Worm (Caenorhabditis elegans) whole organism, late embryonic: ENCODE data around the gene F14H3.12.

Source experiments
- C08G9.2 ChIP-seq: sonication (generic microtip); optimal IDR thresholded peaks from 2 replicates; lab custom pipeline; 2016; ENCODE audit warnings: mild to moderate bottlenecking, missing genetic modification characterization, moderate library complexity, missing compliant biosample characterization
- F13H6.1 ChIP-seq: sonication (generic microtip); optimal IDR thresholded peaks from 2 replicates; lab custom pipeline; 2016; ENCODE audit warnings: missing genetic modification characterization, missing compliant biosample characterization
- T23F11.4 ChIP-seq: fragments of 200-800 bp; sonication (Bioruptor generic); optimal IDR thresholded peaks from 2 replicates; lab custom pipeline; 2018; ENCODE audit warnings: mild to moderate bottlenecking, missing genetic modification characterization, missing compliant biosample characterization
- Y22D7AL.16 ChIP-seq: sonication (generic microtip); optimal IDR thresholded peaks from 2 replicates; lab custom pipeline; 2016; ENCODE audit warnings: missing genetic modification characterization, missing compliant biosample characterization
- ama-1 ChIP-seq: fragments of 150-350 bp; optimal IDR thresholded peaks from 2 replicates; lab custom pipeline; 2014
- ceh-14 ChIP-seq: sonication (generic microtip); optimal IDR thresholded peaks from 2 replicates; lab custom pipeline; 2016; ENCODE audit warnings: missing genotype, missing genetic modification characterization, missing compliant biosample characterization
- ceh-18 ChIP-seq: sonication (generic microtip); optimal IDR thresholded peaks from 2 replicates; lab custom pipeline; 2016; ENCODE audit warnings: missing genetic modification characterization, missing compliant biosample characterization
- ceh-2 ChIP-seq: sonication (generic microtip); optimal IDR thresholded peaks from 2 replicates; lab custom pipeline; 2016; ENCODE audit warnings: missing genotype, missing genetic modification characterization, missing compliant biosample characterization
- ceh-22 ChIP-seq: sonication (generic microtip); optimal IDR thresholded peaks from 2 replicates; lab custom pipeline; 2017; ENCODE audit warnings: missing biosample characterization, missing genetic modification characterization
- ceh-24 ChIP-seq: sonication (generic microtip); optimal IDR thresholded peaks from 2 replicates; lab custom pipeline; 2016; ENCODE audit warnings: mild to moderate bottlenecking, missing genetic modification characterization, missing compliant biosample characterization
- ceh-48 ChIP-seq: sonication (generic microtip); optimal IDR thresholded peaks from 2 replicates; lab custom pipeline; 2016; ENCODE audit warnings: missing genetic modification characterization, inconsistent platforms, missing compliant biosample characterization
- ceh-6 ChIP-seq: fragments of 200-800 bp; sonication (Bioruptor generic); optimal IDR thresholded peaks from 2 replicates; lab custom pipeline; 2018; ENCODE audit warnings: mild to moderate bottlenecking, missing genetic modification characterization, missing compliant biosample characterization
- elt-2 ChIP-seq: sonication (generic microtip); optimal IDR thresholded peaks from 2 replicates; lab custom pipeline; 2016; ENCODE audit warnings: missing genetic modification reagents, missing genetic modification characterization, missing compliant biosample characterization
- fkh-10 ChIP-seq: fragments of 150-350 bp; optimal IDR thresholded peaks from 2 replicates; lab custom pipeline; 2014; ENCODE audit warnings: missing biosample characterization, missing genetic modification reagents, missing genetic modification characterization
- hlh-13 ChIP-seq: fragments of 200-800 bp; sonication (Bioruptor generic); optimal IDR thresholded peaks from 2 replicates; lab custom pipeline; 2018; ENCODE audit warnings: mild to moderate bottlenecking, missing genetic modification characterization, missing compliant biosample characterization
- hlh-30 ChIP-seq: sonication (generic microtip); optimal IDR thresholded peaks from 2 replicates; lab custom pipeline; 2017; ENCODE audit warnings: antibody characterized with exemption, missing genetic modification characterization, missing compliant biosample characterization; ENCODE audit not compliant: insufficient read depth
- hlh-6 ChIP-seq: sonication (generic microtip); optimal IDR thresholded peaks from 2 replicates; lab custom pipeline; 2016; ENCODE audit warnings: missing genotype, missing genetic modification characterization, missing compliant biosample characterization
- hlh-8 ChIP-seq: sonication (generic microtip); optimal IDR thresholded peaks from 2 replicates; lab custom pipeline; 2016; ENCODE audit warnings: missing genotype, missing genetic modification characterization, missing compliant biosample characterization
- madf-2 ChIP-seq: sonication (generic microtip); optimal IDR thresholded peaks from 2 replicates; lab custom pipeline; 2017; ENCODE audit warnings: missing genetic modification characterization, missing compliant biosample characterization
- mec-3 ChIP-seq: sonication (generic microtip); optimal IDR thresholded peaks from 2 replicates; lab custom pipeline; 2016; ENCODE audit warnings: borderline replicate concordance, missing genetic modification characterization, missing compliant biosample characterization
- nfya-1 ChIP-seq: sonication (generic microtip); optimal IDR thresholded peaks from 2 replicates; lab custom pipeline; 2017; ENCODE audit warnings: missing genetic modification characterization, mild to moderate bottlenecking, missing compliant biosample characterization, antibody characterized with exemption, moderate library complexity
- pat-9 ChIP-seq: fragments of 200-800 bp; sonication (Bioruptor generic); optimal IDR thresholded peaks from 2 replicates; lab custom pipeline; 2018; ENCODE audit warnings: mild to moderate bottlenecking, missing genetic modification characterization, moderate library complexity, missing compliant biosample characterization
- ref-2 ChIP-seq: sonication (generic microtip); optimal IDR thresholded peaks from 2 replicates; lab custom pipeline; 2016; ENCODE audit warnings: missing genetic modification characterization, missing compliant biosample characterization
- sox-2 ChIP-seq: fragments of 200-800 bp; sonication (Bioruptor generic); IDR thresholded peaks from 2 replicates; pipeline ENCODE4 v1.3.6; 2022; ENCODE audit warnings: missing genetic modification reagents, missing genetic modification characterization, missing compliant biosample characterization
- syd-9 ChIP-seq: sonication (generic microtip); optimal IDR thresholded peaks from 2 replicates; lab custom pipeline; 2016; ENCODE audit warnings: mild to moderate bottlenecking, missing genetic modification characterization, moderate library complexity, missing compliant biosample characterization
- unc-42 ChIP-seq: sonication (generic microtip); optimal IDR thresholded peaks from 2 replicates; lab custom pipeline; 2016; ENCODE audit warnings: missing genotype, missing genetic modification characterization, missing compliant biosample characterization
- unc-86 ChIP-seq: sonication (generic microtip); optimal IDR thresholded peaks from 2 replicates; lab custom pipeline; 2016; ENCODE audit warnings: missing genetic modification characterization, missing compliant biosample characterization

F14H3.12 gene

ce11 chrV:16080678-16081077 lies 5.6 kb upstream of the F14H3.12 start:
- TF ChIP-seq ceh-6 (no peak), syd-9 (no peak), T23F11.4 (GFP tag; lab: Kevin White, UChicago) (no peak)

DNA sequence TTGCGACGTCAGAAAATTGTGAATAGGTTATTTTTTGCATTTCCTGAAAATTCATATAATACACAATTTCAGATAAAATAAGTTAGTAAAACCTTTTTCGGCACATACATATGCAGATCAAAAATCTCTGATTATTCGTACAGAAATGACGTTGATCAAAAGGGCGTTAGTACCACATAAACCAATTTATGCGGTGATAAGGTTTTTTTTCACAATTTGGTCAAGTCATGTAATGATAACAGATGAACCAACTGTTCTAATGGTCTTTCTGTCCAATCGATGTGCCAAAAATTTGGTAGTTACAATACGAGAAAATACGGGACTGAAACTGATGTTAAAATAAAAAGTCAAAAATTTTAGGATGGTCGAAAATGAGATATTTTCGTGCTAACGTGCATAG lies 4.9 kb upstream of the F14H3.12 start:
- TF ChIP-seq sox-2 (GFP tag; lab: Robert Waterston, UW) (no peak), ama-1 (lab: Kevin White, UChicago) (no peak), unc-42 (tag; lab: Kevin White, UChicago) (no peak), unc-86 (no peak), elt-2 (tag; lab: Kevin White, UChicago) (peak; percentile 41), mec-3 (tag; lab: Kevin White, UChicago) (no peak), pat-9 (tag; lab: Kevin White, UChicago) (no peak), ceh-48 (tag; lab: Kevin White, UChicago) (no peak), ceh-2 (no peak)

DNA sequence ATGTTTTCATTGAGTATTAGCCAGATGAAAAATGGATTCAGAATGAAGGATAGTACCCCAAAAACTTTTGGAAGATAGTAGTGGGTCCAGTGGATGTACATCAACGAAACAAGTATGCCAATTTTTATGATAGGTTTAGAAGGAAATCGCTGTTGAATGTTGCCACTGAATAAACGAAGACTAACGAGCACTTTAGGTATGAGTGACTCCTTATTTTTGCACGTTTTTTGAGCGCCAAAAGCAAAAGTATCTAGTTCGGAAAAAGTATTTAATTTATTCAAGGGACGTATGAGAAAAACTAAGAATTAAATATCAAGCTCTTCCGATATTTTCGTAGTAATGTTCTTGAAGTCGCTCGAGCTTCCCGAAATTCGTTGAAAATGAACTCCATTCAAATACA lies 1.3 kb downstream of the F14H3.12 start, which contains the start of gene srj-10:
Gene srj-10, minus strand, starts transcription at position 101 of the 400 bp plus-strand sequence.
- TF ChIP-seq F13H6.1 (tag; lab: Kevin White, UChicago): no peak
- TF ChIP-seq, all 69 proteins: peak for 0

ce11 chrV:16071167-16071566 lies 4.0 kb downstream of the F14H3.12 start, which contains the start of gene nhr-176:
Gene nhr-176, plus strand, starts transcription at chrV:16071325.
- TF ChIP-seq Y22D7AL.16: no peak
- TF ChIP-seq elt-2 (tag; lab: Kevin White, UChicago): peak; percentile 52
- no peak for TF ChIP-seq C08G9.2 (tag; lab: Kevin White, UChicago)
- TF ChIP-seq madf-2 (tag; lab: Kevin White, UChicago): no peak
- TF ChIP-seq, all 69 proteins: peak for 1

- TF ChIP-seq elt-2 (tag; lab: Kevin White, UChicago) (peak; percentile 4), ref-2 (tag; lab: Kevin White, UChicago) (no peak)
Observed at ce11 chrV:16068938-16069337, 6.2 kb downstream of the F14H3.12 start, which contains the start of gene cyp-35D1. Gene cyp-35D1, plus strand, starts transcription at chrV:16069238.

- no peak for TF ChIP-seq ceh-2
- TF ChIP-seq ref-2 (tag; lab: Kevin White, UChicago): no peak
- no peak for TF ChIP-seq hlh-8 (tag; lab: Kevin White, UChicago)
- no peak for TF ChIP-seq hlh-30 (tag; lab: Kevin White, UChicago)
- no peak for TF ChIP-seq elt-2 (tag; lab: Kevin White, UChicago)
- TF ChIP-seq C08G9.2 (tag; lab: Kevin White, UChicago): no peak
- TF ChIP-seq hlh-6 (tag; lab: Kevin White, UChicago): no peak
- TF ChIP-seq ceh-48 (tag; lab: Kevin White, UChicago): no peak
- TF ChIP-seq syd-9: no peak
- TF ChIP-seq hlh-13 (GFP tag; lab: Kevin White, UChicago): no peak
Observed at ce11 chrV:16062788-16063187, 12.3 kb downstream of the F14H3.12 start, which contains the start of gene F14H3.14. Gene F14H3.14, minus strand, starts transcription at chrV:16062888.

- TF ChIP-seq ceh-14 (tag; lab: Kevin White, UChicago): no peak
- TF ChIP-seq fkh-10 (GFP tag; lab: Kevin White, UChicago): no peak
- no peak for TF ChIP-seq nfya-1
- TF ChIP-seq syd-9: no peak
- no peak for TF ChIP-seq ceh-24 (tag; lab: Kevin White, UChicago)
Observed at ce11 chrV:16061993-16062392, 13.1 kb downstream of the F14H3.12 start, which contains the start of gene fbxa-100. Gene fbxa-100, minus strand, starts transcription at chrV:16062093.

ce11 chrV:16060135-16060534 lies 15.0 kb downstream of the F14H3.12 start, which contains the start of gene F14H3.15:
Gene F14H3.15, minus strand, starts transcription at chrV:16060235.
- TF ChIP-seq syd-9 (no peak), hlh-6 (tag; lab: Kevin White, UChicago) (no peak), ceh-18 (no peak), ceh-22 (tag; lab: Kevin White, UChicago) (no peak)
